Worm (Caenorhabditis elegans): ENCODE results near the gene F28A12.3.

F28A12.3 gene

ce11 chrV:8662056-8663006 lies 21.2 kb upstream of the F28A12.3 start (continued):
- no peak for TF ChIP-seq skn-1 (tag; optimal IDR thresholded peaks at IDR 0.05)

DNA sequence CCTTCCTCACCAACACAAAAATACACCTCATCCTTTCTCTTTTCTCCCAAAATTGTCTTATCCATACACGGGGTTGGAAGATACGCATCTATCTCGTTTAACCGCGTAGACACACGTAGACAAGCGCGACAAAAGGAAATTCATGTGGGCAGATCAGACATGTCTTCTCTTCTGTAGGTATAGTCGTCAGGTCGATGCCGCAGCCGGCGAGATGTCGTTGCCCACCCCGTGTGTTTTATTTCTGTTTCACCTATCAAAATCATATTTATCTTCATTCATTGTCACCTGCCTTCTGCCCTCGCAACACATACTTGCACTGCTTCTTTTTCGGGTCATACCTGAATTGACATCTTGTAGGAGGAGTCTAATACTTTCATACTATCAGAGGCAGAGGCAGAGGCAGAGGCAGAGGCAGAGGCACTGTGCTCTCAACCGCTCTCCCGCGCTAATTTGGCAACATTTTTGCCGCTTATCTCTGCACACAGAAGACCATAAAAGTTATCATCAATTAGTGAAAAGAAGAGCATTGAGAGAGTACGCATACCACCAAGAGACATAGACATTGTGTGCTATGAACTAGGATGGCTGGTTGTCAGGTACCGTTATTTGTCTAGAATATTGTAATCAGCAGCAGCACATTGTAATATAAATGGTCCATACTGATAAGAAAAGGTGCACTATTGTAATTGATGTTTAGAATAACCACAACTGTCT lies 20.2 kb upstream of the F28A12.3 start:
- TF ChIP-seq pha-4 (tag; optimal IDR thresholded peaks at IDR 0.05) = peak; percentile 63
- no peak for TF ChIP-seq nhr-67 (tag; optimal IDR thresholded peaks at IDR 0.05)
- no peak for TF ChIP-seq nhr-28 (tag; optimal IDR thresholded peaks at IDR 0.05)
- no peak for TF ChIP-seq nhr-237 (tag; optimal IDR thresholded peaks at IDR 0.05)
- peak; percentile 55 for TF ChIP-seq nhr-43 (tag; optimal IDR thresholded peaks at IDR 0.05; ENCODE audit: poor library complexity, severe bottlenecking)
- TF ChIP-seq hmg-11 (tag; optimal IDR thresholded peaks at IDR 0.05) = no peak
- no peak for TF ChIP-seq nhr-11 (tag; optimal IDR thresholded peaks at IDR 0.05)
- no peak for TF ChIP-seq egl-5 (tag; optimal IDR thresholded peaks at IDR 0.05)
- TF ChIP-seq jun-1 (tag; optimal IDR thresholded peaks at IDR 0.05) = peak; percentile 55
- TF ChIP-seq R02D3.7 (tag; optimal IDR thresholded peaks at IDR 0.05) = no peak
- TF ChIP-seq nhr-12 (tag; optimal IDR thresholded peaks at IDR 0.05) = no peak
- TF ChIP-seq ZK546.5 (tag; optimal IDR thresholded peaks at IDR 0.05) = no peak
- no peak for TF ChIP-seq fos-1 (tag; optimal IDR thresholded peaks at IDR 0.05)
- TF ChIP-seq egl-27 (tag; optimal IDR thresholded peaks at IDR 0.05) = no peak
- TF ChIP-seq nhr-76 (tag; optimal IDR thresholded peaks at IDR 0.05) = no peak
- TF ChIP-seq lin-39 (tag; optimal IDR thresholded peaks at IDR 0.05) = no peak
- no peak for TF ChIP-seq tbx-2 (tag; optimal IDR thresholded peaks at IDR 0.05)
- no peak for TF ChIP-seq skn-1 (tag; optimal IDR thresholded peaks at IDR 0.05)
- no peak for TF ChIP-seq fkh-2 (tag; optimal IDR thresholded peaks at IDR 0.05)
- TF ChIP-seq unc-39 (tag; optimal IDR thresholded peaks at IDR 0.05) = no peak
- TF ChIP-seq lsy-12 (tag; optimal IDR thresholded peaks at IDR 0.05) = no peak
- no peak for TF ChIP-seq ceh-9 (tag; optimal IDR thresholded peaks at IDR 0.05)
- no peak for TF ChIP-seq lin-15B (tag; optimal IDR thresholded peaks at IDR 0.05)
- TF ChIP-seq mml-1 (tag; optimal IDR thresholded peaks at IDR 0.05) = peak; percentile 7
- TF ChIP-seq unc-62 (GFP tag; optimal IDR thresholded peaks at IDR 0.05) = no peak
- no peak for TF ChIP-seq daf-12 (tag; optimal IDR thresholded peaks at IDR 0.05)
- TF ChIP-seq nhr-77 (tag; optimal IDR thresholded peaks at IDR 0.05) = no peak
- TF ChIP-seq ama-1 (optimal IDR thresholded peaks at IDR 0.05) = no peak
- TF ChIP-seq eor-1 (tag; optimal IDR thresholded peaks at IDR 0.05) = no peak
- TF ChIP-seq nhr-23 (tag; optimal IDR thresholded peaks at IDR 0.05) = peak; percentile 23
- peak; percentile 95 for TF ChIP-seq pqm-1 (tag; optimal IDR thresholded peaks at IDR 0.05)
- TF ChIP-seq ceh-28 (tag; optimal IDR thresholded peaks at IDR 0.05) = no peak
- TF ChIP-seq mdl-1 (tag; optimal IDR thresholded peaks at IDR 0.05) = no peak
- no peak for TF ChIP-seq ztf-4 (tag; optimal IDR thresholded peaks at IDR 0.05)
- TF ChIP-seq fkh-10 (GFP tag; optimal IDR thresholded peaks at IDR 0.05) = no peak
- no peak for TF ChIP-seq ceh-16 (tag; optimal IDR thresholded peaks at IDR 0.05)
- no peak for TF ChIP-seq nfya-1 (tag; optimal IDR thresholded peaks at IDR 0.05; ENCODE audit: insufficient read depth)
- no peak for TF ChIP-seq snpc-4 (tag; optimal IDR thresholded peaks at IDR 0.05)
- no peak for TF ChIP-seq zag-1 (tag; optimal IDR thresholded peaks at IDR 0.05)
- peak; percentile 72 for TF ChIP-seq nhr-25 (tag; optimal IDR thresholded peaks at IDR 0.05)
- TF ChIP-seq ztf-11 (tag; optimal IDR thresholded peaks at IDR 0.05) = no peak
- no peak for TF ChIP-seq elt-1 (tag; optimal IDR thresholded peaks at IDR 0.05)
- no peak for TF ChIP-seq sea-2 (GFP tag; optimal IDR thresholded peaks at IDR 0.05)
- TF ChIP-seq elt-3 (tag; optimal IDR thresholded peaks at IDR 0.05) = no peak
- no peak for TF ChIP-seq ceh-82 (tag; optimal IDR thresholded peaks at IDR 0.05)
- TF ChIP-seq elt-2 (tag; optimal IDR thresholded peaks at IDR 0.05) = peak; percentile 99
- TF ChIP-seq aly-2 (tag; optimal IDR thresholded peaks at IDR 0.05) = no peak

All from whole organism, L3 larva.